Fruit fly (Drosophila melanogaster) whole organism, prepupa: ENCODE measurements around the gene CG42502.

Experiments used
- CG7368 ChIP-seq: fragments of 200-800 bp; sonication (Bioruptor generic); optimal IDR thresholded peaks from 3 replicates; lab custom pipeline; 2016; ENCODE audit warnings: missing biosample characterization, missing genetic modification characterization
- CG8319 ChIP-seq: fragments of 200-800 bp; sonication (Bioruptor generic); optimal IDR thresholded peaks from 3 replicates; lab custom pipeline; 2016; ENCODE audit warnings: missing biosample characterization, missing genetic modification characterization
- Lpt ChIP-seq: fragments of 200-800 bp; sonication (Bioruptor generic); optimal IDR thresholded peaks from 3 replicates; lab custom pipeline; 2016; ENCODE audit warnings: missing biosample characterization, missing genetic modification characterization
- Met ChIP-seq: fragments of 200-800 bp; sonication (Bioruptor generic); optimal IDR thresholded peaks from 3 replicates; lab custom pipeline; 2016; ENCODE audit warnings: missing biosample characterization, missing genetic modification characterization
- Smox ChIP-seq: fragments of 200-800 bp; sonication (Bioruptor generic); optimal IDR thresholded peaks from 3 replicates; lab custom pipeline; 2016; ENCODE audit warnings: missing biosample characterization, missing genetic modification characterization
- Sox14 ChIP-seq: fragments of 200-800 bp; sonication (Bioruptor generic); optimal IDR thresholded peaks from 3 replicates; lab custom pipeline; 2016; ENCODE audit warnings: missing biosample characterization, missing genetic modification characterization
- cyc ChIP-seq: fragments of 200-800 bp; sonication (Bioruptor generic); optimal IDR thresholded peaks from 3 replicates; lab custom pipeline; 2016; ENCODE audit warnings: missing biosample characterization, missing genetic modification characterization
- dac ChIP-seq: fragments of 200-800 bp; sonication (Bioruptor generic); optimal IDR thresholded peaks from 2 replicates; lab custom pipeline; 2017; ENCODE audit warnings: missing biosample characterization, mild to moderate bottlenecking, missing genetic modification characterization
- dsx ChIP-seq: fragments of 200-800 bp; optimal IDR thresholded peaks from 3 replicates; lab custom pipeline; 2019; ENCODE audit warnings: missing biosample characterization, mild to moderate bottlenecking, missing genetic modification characterization, moderate library complexity; ENCODE audit not compliant: poor library complexity, severe bottlenecking
- lz ChIP-seq: fragments of 200-800 bp; sonication (Bioruptor generic); optimal IDR thresholded peaks from 3 replicates; lab custom pipeline; 2016; ENCODE audit warnings: missing biosample characterization, missing genetic modification characterization
- vri ChIP-seq: fragments of 200-800 bp; sonication (Bioruptor generic); optimal IDR thresholded peaks from 3 replicates; lab custom pipeline; 2016; ENCODE audit warnings: missing biosample characterization, mild to moderate bottlenecking, missing genetic modification characterization

DNA sequence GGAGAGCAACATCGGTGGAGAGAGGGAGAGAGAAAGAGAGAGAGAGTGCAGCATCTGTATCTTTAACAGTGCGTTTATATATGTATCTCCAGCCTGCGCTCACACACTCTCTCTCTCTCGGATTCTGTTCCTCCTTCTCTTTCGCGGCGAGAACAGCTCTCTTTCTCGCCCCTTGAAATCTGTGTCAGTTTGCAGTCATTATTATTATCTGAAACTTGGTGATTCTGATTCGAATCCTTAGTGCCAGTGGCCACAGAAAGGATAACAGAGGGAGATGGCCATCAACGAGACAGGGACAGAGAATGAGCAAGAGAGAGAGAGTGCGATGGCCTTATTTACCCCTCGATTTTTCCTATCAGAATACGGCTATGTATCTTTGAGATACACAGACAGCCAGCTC, 28.1 kb downstream of the CG42502 start:
- TF ChIP-seq Sox14 (GFP tag; lab: Kevin White, UChicago) (no peak), dac (GFP tag; lab: Kevin White, UChicago) (no peak), Met (GFP tag; lab: Kevin White, UChicago) (no peak), dsx (GFP tag; lab: Kevin White, UChicago) (no peak), Smox (GFP tag; lab: Kevin White, UChicago) (no peak), Lpt (no peak), CG8319 (GFP tag; lab: Kevin White, UChicago) (no peak), cyc (GFP tag; lab: Kevin White, UChicago) (no peak), CG7368 (GFP tag; lab: Kevin White, UChicago) (no peak), lz (no peak), vri (GFP tag; lab: Kevin White, UChicago) (no peak)
